Worm (Caenorhabditis elegans) whole organism, young adult: ENCODE data around the gene acy-2.

ENCODE experiments used
- B0019.2 ChIP-seq: fragments of 200-800 bp; sonication (Bioruptor generic); conservative IDR thresholded peaks from 2 replicates; pipeline ENCODE4 v1.3.6; 2022; ENCODE audit warnings: missing genetic modification reagents, missing genetic modification characterization, missing compliant biosample characterization
- B0035.1 ChIP-seq: sonication (generic microtip); optimal IDR thresholded peaks from 2 replicates; lab custom pipeline; 2016; ENCODE audit warnings: missing genetic modification characterization, mild to moderate bottlenecking, missing compliant biosample characterization, missing genotype, missing genetic modification reagents
- B0261.1 ChIP-seq: sonication (generic microtip); optimal IDR thresholded peaks from 2 replicates; lab custom pipeline; 2016; ENCODE audit warnings: mild to moderate bottlenecking, missing genetic modification characterization, moderate library complexity, missing compliant biosample characterization
- F10E7.11 ChIP-seq: sonication (generic microtip); optimal IDR thresholded peaks from 2 replicates; lab custom pipeline; 2017; ENCODE audit warnings: mild to moderate bottlenecking, missing genetic modification characterization, moderate library complexity, missing compliant biosample characterization
- F22D6.2 ChIP-seq: sonication (generic microtip); optimal IDR thresholded peaks from 2 replicates; lab custom pipeline; 2016; ENCODE audit warnings: mild to moderate bottlenecking, missing genetic modification characterization, missing compliant biosample characterization
- F23B12.7 ChIP-seq: sonication (generic microtip); optimal IDR thresholded peaks from 2 replicates; lab custom pipeline; 2017; ENCODE audit warnings: missing genetic modification characterization, mild to moderate bottlenecking, missing compliant biosample characterization, antibody characterized with exemption, moderate library complexity; ENCODE audit not compliant: insufficient read depth
- F57A8.1 ChIP-seq: fragments of 200-800 bp; sonication (Bioruptor generic); optimal IDR thresholded peaks from 2 replicates; lab custom pipeline; 2018; ENCODE audit warnings: mild to moderate bottlenecking, missing genetic modification characterization, moderate library complexity, missing compliant biosample characterization
- Y53G8AR.9 ChIP-seq: fragments of 200-800 bp; sonication (Bioruptor generic); conservative IDR thresholded peaks from 2 replicates; pipeline ENCODE4 v1.3.6; 2022; ENCODE audit warnings: missing genetic modification reagents, missing genetic modification characterization, missing compliant biosample characterization
- Y67H2A.10 ChIP-seq: fragments of 200-800 bp; sonication (Bioruptor generic); conservative IDR thresholded peaks from 2 replicates; pipeline ENCODE4 v1.3.6; 2022; ENCODE audit warnings: missing genetic modification reagents, missing genetic modification characterization, missing compliant biosample characterization
- ama-1 ChIP-seq, 3 experiments: fragments of 150-350 bp in 1 of 3; sonication (generic microtip) in 2 of 3; optimal IDR thresholded peaks; 2 replicates each; lab custom pipeline; 2014 to 2018; ENCODE audit warnings: missing biosample characterization in 2 of 3, missing genetic modification characterization in 2 of 3, missing genetic modification reagents in 2 of 3
- attf-3 ChIP-seq: fragments of 200-800 bp; sonication (Bioruptor generic); conservative IDR thresholded peaks from 2 replicates; pipeline ENCODE4 v1.3.6; 2022; ENCODE audit warnings: missing genetic modification reagents, missing genetic modification characterization, missing compliant biosample characterization
- attf-6 ChIP-seq: fragments of 200-800 bp; sonication (Bioruptor generic); IDR thresholded peaks from 2 replicates; pipeline ENCODE4 v1.3.6; 2022; ENCODE audit warnings: missing genetic modification reagents, missing genetic modification characterization, missing compliant biosample characterization
- cebp-1 ChIP-seq, 2 experiments: fragments of 200-800 bp in 1 of 2; sonication (Bioruptor generic) in 1 of 2; sonication (generic microtip) in 1 of 2; IDR thresholded peaks in 1 of 2; optimal IDR thresholded peaks in 1 of 2; 2 replicates each; pipeline versions ENCODE4 v1.3.6 to Lab custom; 2017 to 2022; ENCODE audit warnings: missing compliant biosample characterization in 2 of 2, missing genetic modification characterization in 2 of 2, mild to moderate bottlenecking in 1 of 2, missing genetic modification reagents in 1 of 2, moderate library complexity in 1 of 2
- cebp-2 ChIP-seq: fragments of 200-800 bp; sonication (Bioruptor generic); IDR thresholded peaks from 2 replicates; pipeline ENCODE4 v1.3.6; 2022; ENCODE audit warnings: missing genetic modification characterization, missing compliant biosample characterization
- egl-18 ChIP-seq: fragments of 200-800 bp; sonication (Bioruptor generic); IDR thresholded peaks from 2 replicates; pipeline ENCODE4 v1.3.6; 2022; ENCODE audit warnings: missing genetic modification reagents, missing genetic modification characterization, missing compliant biosample characterization
- hlh-12 ChIP-seq: sonication (generic microtip); optimal IDR thresholded peaks from 2 replicates; lab custom pipeline; 2016; ENCODE audit warnings: missing genetic modification characterization, missing compliant biosample characterization
- hrde-1 ChIP-seq: sonication (generic microtip); optimal IDR thresholded peaks from 2 replicates; lab custom pipeline; 2016; ENCODE audit warnings: missing genetic modification characterization, mild to moderate bottlenecking, missing compliant biosample characterization, moderate library complexity, missing genotype, missing genetic modification reagents, borderline replicate concordance
- lag-1 ChIP-seq: fragments of 200-800 bp; sonication (Bioruptor generic); IDR thresholded peaks from 2 replicates; pipeline ENCODE4 v1.3.6; 2022; ENCODE audit warnings: missing genetic modification reagents, missing genetic modification characterization, missing compliant biosample characterization
- let-607 ChIP-seq, 2 experiments: fragments of 200-800 bp in 1 of 2; sonication (Bioruptor generic) in 1 of 2; sonication (generic microtip) in 1 of 2; optimal IDR thresholded peaks; 2 replicates each; lab custom pipeline; 2016 to 2018; ENCODE audit warnings: mild to moderate bottlenecking in 2 of 2, missing compliant biosample characterization in 2 of 2, missing genetic modification characterization in 2 of 2, moderate library complexity in 2 of 2, missing genotype in 1 of 2
- lin-54 ChIP-seq: fragments of 200-800 bp; sonication (Bioruptor generic); optimal IDR thresholded peaks from 2 replicates; lab custom pipeline; 2018; ENCODE audit warnings: mild to moderate bottlenecking, missing genetic modification characterization, missing compliant biosample characterization
- lir-1 ChIP-seq: fragments of 200-800 bp; sonication (Bioruptor generic); conservative IDR thresholded peaks from 2 replicates; pipeline ENCODE4 v1.3.6; 2022; ENCODE audit warnings: missing genetic modification reagents, missing genetic modification characterization, missing compliant biosample characterization
- madf-10 ChIP-seq: sonication (generic microtip); optimal IDR thresholded peaks from 2 replicates; lab custom pipeline; 2016; ENCODE audit warnings: mild to moderate bottlenecking, missing genetic modification characterization, missing compliant biosample characterization
- madf-6 ChIP-seq: fragments of 200-800 bp; sonication (Bioruptor generic); IDR thresholded peaks from 2 replicates; pipeline ENCODE4 v1.3.6; 2022; ENCODE audit warnings: missing genetic modification reagents, missing genetic modification characterization, missing compliant biosample characterization
- nfya-2 ChIP-seq: fragments of 200-800 bp; sonication (Bioruptor generic); IDR thresholded peaks from 2 replicates; pipeline ENCODE4 v1.3.6; 2022; ENCODE audit warnings: missing genetic modification reagents, missing genetic modification characterization, missing compliant biosample characterization
- nhr-90 ChIP-seq: sonication (generic microtip); optimal IDR thresholded peaks from 2 replicates; lab custom pipeline; 2016; ENCODE audit warnings: missing genotype, mild to moderate bottlenecking, missing genetic modification characterization, missing compliant biosample characterization
- rcor-1 ChIP-seq: fragments of 200-800 bp; sonication (Bioruptor generic); IDR thresholded peaks from 2 replicates; pipeline ENCODE4 v1.3.6; 2022; ENCODE audit warnings: missing genetic modification reagents, missing genetic modification characterization, missing compliant biosample characterization
- sea-2 ChIP-seq: fragments of 200-800 bp; sonication (Bioruptor generic); IDR thresholded peaks from 2 replicates; pipeline ENCODE4 v1.3.6; 2022; ENCODE audit warnings: missing genetic modification characterization, missing compliant biosample characterization
- snpc-1.1 ChIP-seq: sonication (generic microtip); optimal IDR thresholded peaks from 2 replicates; lab custom pipeline; 2017; ENCODE audit warnings: missing genetic modification characterization, mild to moderate bottlenecking, missing compliant biosample characterization, antibody characterized with exemption, moderate library complexity, missing genotype, missing genetic modification reagents; ENCODE audit not compliant: insufficient read depth
- snpc-1.3 ChIP-seq: sonication (generic microtip); optimal IDR thresholded peaks from 2 replicates; lab custom pipeline; 2017; ENCODE audit warnings: missing genetic modification characterization, mild to moderate bottlenecking, missing compliant biosample characterization, antibody characterized with exemption, moderate library complexity, missing genotype, missing genetic modification reagents; ENCODE audit not compliant: insufficient read depth
- snpc-3.4 ChIP-seq: sonication (generic microtip); optimal IDR thresholded peaks from 2 replicates; lab custom pipeline; 2017; ENCODE audit warnings: missing genetic modification characterization, mild to moderate bottlenecking, missing compliant biosample characterization, antibody characterized with exemption, moderate library complexity, missing genotype, missing genetic modification reagents
- sptf-2 ChIP-seq: fragments of 200-800 bp; sonication (Bioruptor generic); optimal IDR thresholded peaks from 2 replicates; lab custom pipeline; 2018; ENCODE audit warnings: mild to moderate bottlenecking, missing genetic modification characterization, missing compliant biosample characterization
- tbp1 ChIP-seq: fragments of 200-800 bp; sonication (Bioruptor generic); optimal IDR thresholded peaks from 2 replicates; lab custom pipeline; 2018; ENCODE audit warnings: mild to moderate bottlenecking, missing genetic modification characterization, missing compliant biosample characterization
- tbx-9 ChIP-seq: sonication (generic microtip); optimal IDR thresholded peaks from 2 replicates; lab custom pipeline; 2016; ENCODE audit warnings: borderline replicate concordance, missing genetic modification characterization, inconsistent platforms, missing compliant biosample characterization
- tlf-1 ChIP-seq: fragments of 200-800 bp; sonication (Bioruptor generic); optimal IDR thresholded peaks from 2 replicates; lab custom pipeline; 2018; ENCODE audit warnings: mild to moderate bottlenecking, missing genetic modification characterization, missing compliant biosample characterization
- unc-62 ChIP-seq: fragments of 150-350 bp; optimal IDR thresholded peaks from 2 replicates; lab custom pipeline; 2014; ENCODE audit warnings: missing biosample characterization, missing genetic modification reagents, missing genetic modification characterization
- xnd-1 ChIP-seq: sonication (generic microtip); optimal IDR thresholded peaks from 2 replicates; lab custom pipeline; 2016; ENCODE audit warnings: missing genotype, missing genetic modification reagents, missing genetic modification characterization, missing compliant biosample characterization
- zfh-2 ChIP-seq: fragments of 200-800 bp; sonication (Bioruptor generic); conservative IDR thresholded peaks from 2 replicates; pipeline ENCODE4 v1.3.6; 2022; ENCODE audit warnings: missing genetic modification reagents, missing genetic modification characterization, missing compliant biosample characterization
- ztf-18 ChIP-seq: sonication (generic microtip); optimal IDR thresholded peaks from 2 replicates; lab custom pipeline; 2016; ENCODE audit warnings: missing genotype, mild to moderate bottlenecking, missing genetic modification characterization, missing compliant biosample characterization

acy-2 gene

DNA sequence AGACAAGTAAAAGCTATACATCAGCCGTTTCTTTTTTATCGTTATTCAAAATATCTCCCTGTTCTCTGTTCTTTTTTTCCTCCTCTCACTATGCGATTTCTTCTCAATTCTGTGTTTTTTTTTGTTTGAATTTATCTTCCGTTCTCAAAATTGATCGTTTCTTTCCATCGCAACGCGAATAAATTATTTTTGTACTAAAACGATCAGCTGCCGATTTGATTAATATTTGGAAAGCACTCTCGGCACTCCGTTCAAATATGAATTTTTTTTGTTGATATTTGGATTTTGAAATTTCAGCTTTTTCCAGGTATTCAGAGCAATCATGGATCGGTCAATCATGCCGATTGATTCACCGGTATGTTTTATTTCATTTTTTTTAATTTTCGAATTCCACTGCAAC is 32.7 kb upstream of the acy-2 start, which contains the start of gene pst-1:
TSS of gene pst-1 (plus strand) at position 301 of the 400 bp plus-strand sequence.
- TF ChIP-seq Y67H2A.10 (GFP tag; lab: Robert Waterston, UW) (no peak), F57A8.1 (no peak), rcor-1 (GFP tag; lab: Robert Waterston, UW) (no peak), unc-62 (GFP tag; lab: Kevin White, UChicago) (no peak), zfh-2 (GFP tag; lab: Robert Waterston, UW) (no peak), nhr-90 (tag; lab: Kevin White, UChicago) (no peak), attf-6 (no peak), snpc-1.1 (tag; lab: Kevin White, UChicago) (no peak), B0035.1 (tag; lab: Kevin White, UChicago) (no peak)
- TF ChIP-seq, all 124 proteins: peak for 0

DNA sequence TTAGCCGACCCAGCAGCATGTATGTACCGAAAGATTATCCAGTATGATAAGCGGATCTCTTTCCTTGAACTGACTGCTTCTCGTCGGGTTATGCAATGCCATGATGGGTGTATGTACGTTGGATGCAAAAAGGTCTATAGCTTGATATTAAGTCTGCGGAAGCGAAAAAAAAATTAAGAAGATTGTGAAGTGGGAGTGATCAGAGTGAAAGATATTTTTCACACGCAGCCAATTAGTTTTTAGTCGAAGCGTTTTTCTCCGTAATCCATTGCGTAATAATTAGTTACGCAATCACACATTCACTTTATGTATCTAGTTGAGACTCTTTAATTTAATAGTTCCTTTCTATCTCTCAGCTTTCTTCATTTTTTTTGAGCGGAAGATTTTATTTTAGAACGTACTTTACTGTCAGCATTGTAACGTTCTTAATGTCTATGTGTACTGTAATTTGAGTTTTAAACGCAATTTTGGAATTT is 26.1 kb upstream of the acy-2 start:
- no peak for TF ChIP-seq F23B12.7
- no peak for TF ChIP-seq ama-1 (optimal IDR thresholded peaks at IDR 0.05; lab: Kevin White, UChicago)
- no peak for TF ChIP-seq ama-1 (GFP tag; optimal IDR thresholded peaks at IDR 0.05; lab: Kevin White, UChicago)
- TF ChIP-seq F22D6.2 (tag; lab: Kevin White, UChicago), result no peak
- no peak for TF ChIP-seq nfya-2 (GFP tag; lab: Robert Waterston, UW)
- no peak for TF ChIP-seq cebp-2
- TF ChIP-seq Y53G8AR.9 (GFP tag; lab: Robert Waterston, UW), result no peak
- no peak for TF ChIP-seq madf-6
- no peak for TF ChIP-seq ztf-18 (tag; lab: Kevin White, UChicago)

DNA sequence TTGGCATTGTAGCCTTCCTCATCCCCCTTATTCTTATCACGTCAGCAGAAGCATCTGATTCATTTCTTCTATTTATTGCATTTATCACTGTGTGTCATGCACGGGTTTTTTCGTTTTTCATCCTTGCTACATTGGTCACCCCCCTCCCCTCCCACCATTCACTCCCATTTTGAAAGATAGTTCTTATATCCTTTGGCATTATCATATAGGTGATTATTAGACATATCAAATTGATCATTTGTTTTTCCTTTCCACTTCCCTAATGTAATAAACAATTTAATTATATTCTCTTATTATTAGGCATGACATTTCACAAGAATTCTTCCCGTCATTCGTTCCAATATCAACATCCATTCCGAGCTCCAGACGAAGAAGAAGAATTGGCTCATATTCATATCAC is 24.7 kb upstream of the acy-2 start, which contains the start of gene M03F8.1:
TSS of gene M03F8.1 (plus strand) at position 301 of the 400 bp plus-strand sequence.
- TF ChIP-seq egl-18 (GFP tag; lab: Robert Waterston, UW), result no peak
- no peak for TF ChIP-seq xnd-1 (tag; lab: Kevin White, UChicago)
- no peak for TF ChIP-seq tbx-9 (tag; lab: Kevin White, UChicago)
- no peak for TF ChIP-seq hlh-12 (tag; lab: Kevin White, UChicago)
- no peak for TF ChIP-seq lin-54 (GFP tag; lab: Kevin White, UChicago)
- no peak for TF ChIP-seq let-607 (tag; optimal IDR thresholded peaks at IDR 0.05; lab: Kevin White, UChicago)
- no peak for TF ChIP-seq lag-1 (GFP tag; lab: Robert Waterston, UW)
- TF ChIP-seq snpc-3.4 (tag; lab: Kevin White, UChicago), result no peak
- TF ChIP-seq tbp1, result no peak
- TF ChIP-seq zfh-2 (GFP tag; lab: Robert Waterston, UW), result no peak
- TF ChIP-seq madf-10 (tag; lab: Kevin White, UChicago), result no peak
- TF ChIP-seq cebp-1 (GFP tag; IDR thresholded peaks at IDR 0.05; lab: Robert Waterston, UW), result no peak
- TF ChIP-seq cebp-1 (tag; optimal IDR thresholded peaks at IDR 0.05; lab: Kevin White, UChicago), result no peak
- TF ChIP-seq sptf-2 (GFP tag; lab: Kevin White, UChicago), result no peak
- TF ChIP-seq B0261.1, result no peak
- TF ChIP-seq tlf-1 (GFP tag; lab: Kevin White, UChicago), result no peak
- no peak for TF ChIP-seq cebp-2
- no peak for TF ChIP-seq unc-62 (GFP tag; lab: Kevin White, UChicago)
- TF ChIP-seq B0019.2 (GFP tag; lab: Robert Waterston, UW), result no peak

DNA sequence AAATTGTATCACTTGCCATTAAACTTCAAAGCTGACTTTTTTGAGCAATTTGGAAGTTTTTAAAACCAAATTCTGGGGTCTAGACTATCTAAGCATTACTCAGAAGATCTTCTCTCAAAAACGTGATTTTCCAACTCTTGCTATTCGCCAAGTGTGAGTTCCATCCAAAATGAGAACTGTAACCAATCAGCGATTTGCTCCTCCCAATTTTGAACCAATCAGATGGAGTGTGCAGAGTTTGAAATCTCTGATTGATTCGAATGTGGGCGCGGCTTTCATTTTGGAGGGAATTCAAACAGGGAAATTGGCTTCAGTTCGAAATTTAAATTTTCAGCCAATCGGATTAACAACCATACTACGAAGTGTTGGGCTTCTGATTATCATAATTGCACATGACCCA is 22.7 kb upstream of the acy-2 start:
- TF ChIP-seq hrde-1 (tag; lab: Kevin White, UChicago) (no peak), attf-3 (GFP tag; lab: Robert Waterston, UW) (no peak), lir-1 (no peak), F10E7.11 (tag; lab: Kevin White, UChicago) (no peak), snpc-1.3 (tag; lab: Kevin White, UChicago) (no peak), sea-2 (GFP tag; lab: Robert Waterston, UW) (no peak)
